Fruit fly (Drosophila melanogaster): ENCODE data around the gene Doc3.

DNA sequence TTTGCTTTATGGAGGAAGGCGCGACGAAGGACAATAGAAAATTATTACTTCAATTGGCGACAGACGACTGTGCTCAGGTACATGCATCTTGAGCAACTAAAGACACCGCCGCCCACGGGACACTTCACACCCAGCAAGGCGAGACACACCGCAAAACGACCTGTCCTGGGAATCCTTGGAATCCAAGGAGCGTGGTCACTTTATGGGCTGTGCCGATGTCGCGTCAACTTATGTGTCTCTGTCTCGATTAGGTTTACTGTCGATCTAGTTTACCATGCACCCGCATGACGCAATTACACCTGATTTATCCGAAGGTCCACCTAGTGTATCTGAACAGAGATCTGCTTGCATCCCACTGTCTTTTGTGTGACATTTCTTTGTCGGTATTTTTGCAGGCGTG is 34.2 kb downstream of the Doc3 start:
- TF ChIP-seq CG8478 (optimal IDR thresholded peaks at IDR 0.05): no peak
- TF ChIP-seq CTCF (optimal IDR thresholded peaks at IDR 0.05): no peak
